Fruit fly (Drosophila melanogaster) whole organism, wandering third instar larva: ENCODE measurements around the gene hwt.

Experiments
- Abd-B ChIP-seq: fragments of >200 bp; optimal IDR thresholded peaks from 2 replicates; lab custom pipeline; 2017; ENCODE audit warnings: missing biosample characterization, missing genetic modification characterization
- CG9705 ChIP-seq: fragments of 200-800 bp; sonication (Bioruptor generic); optimal IDR thresholded peaks from 2 replicates; lab custom pipeline; 2018; ENCODE audit warnings: missing biosample characterization, mild to moderate bottlenecking, missing genetic modification characterization
- CrebA ChIP-seq: fragments of 200-800 bp; sonication (Bioruptor generic); optimal IDR thresholded peaks from 2 replicates; lab custom pipeline; 2016; ENCODE audit warnings: missing biosample characterization, mild to moderate bottlenecking, missing genetic modification characterization, borderline replicate concordance
- Dfd ChIP-seq: fragments of >200 bp; optimal IDR thresholded peaks from 2 replicates; lab custom pipeline; 2017; ENCODE audit warnings: missing biosample characterization, missing genetic modification characterization
- Dif ChIP-seq: fragments of 200-275, 200-300 bp; sonication (Bioruptor generic); optimal IDR thresholded peaks from 2 replicates; lab custom pipeline; 2018; ENCODE audit warnings: missing biosample characterization, missing genetic modification characterization; ENCODE audit not compliant: partially characterized antibody
- GATAd ChIP-seq: sonication (Bioruptor generic); optimal IDR thresholded peaks from 2 replicates; lab custom pipeline; 2016; ENCODE audit warnings: missing biosample characterization, missing genetic modification characterization
- HLH106 ChIP-seq: fragments of 200-800 bp; optimal IDR thresholded peaks from 3 replicates; lab custom pipeline; 2019; ENCODE audit warnings: missing biosample characterization, mild to moderate bottlenecking, missing genetic modification characterization, moderate library complexity
- Hnf4 ChIP-seq: fragments of 200-800 bp; sonication (Bioruptor generic); optimal IDR thresholded peaks from 2 replicates; lab custom pipeline; 2016; ENCODE audit warnings: missing biosample characterization, mild to moderate bottlenecking, missing genetic modification characterization
- Hr78 ChIP-seq: fragments of >200 bp; optimal IDR thresholded peaks from 2 replicates; lab custom pipeline; 2017; ENCODE audit warnings: missing biosample characterization, missing genetic modification characterization
- Hr83 ChIP-seq: fragments of 200-300 bp; sonication (Bioruptor generic); optimal IDR thresholded peaks from 2 replicates; lab custom pipeline; 2016; ENCODE audit warnings: missing biosample characterization, mild to moderate bottlenecking, missing genetic modification characterization, moderate library complexity; ENCODE audit not compliant: poor library complexity, severe bottlenecking
- Mio ChIP-seq: sonication (Bioruptor generic); optimal IDR thresholded peaks from 2 replicates; lab custom pipeline; 2016; ENCODE audit warnings: missing biosample characterization, missing genetic modification characterization
- Myc ChIP-seq: fragments of >200 bp; optimal IDR thresholded peaks from 2 replicates; lab custom pipeline; 2017
- N ChIP-seq: fragments of >200 bp; optimal IDR thresholded peaks from 2 replicates; lab custom pipeline; 2018; ENCODE audit warnings: missing biosample characterization, missing external identifiers, missing genetic modification characterization
- OdsH ChIP-seq: fragments of 200-800 bp; sonication (Bioruptor generic); optimal IDR thresholded peaks from 2 replicates; lab custom pipeline; 2016; ENCODE audit warnings: missing biosample characterization, mild to moderate bottlenecking, missing genetic modification characterization
- Rel ChIP-seq, 2 experiments: fragments of 200-800 bp; sonication (Bioruptor generic) in 1 of 2; optimal IDR thresholded peaks; 2 replicates in 1 of 2; 3 replicates in 1 of 2; lab custom pipeline; 2016 to 2019; ENCODE audit warnings: mild to moderate bottlenecking in 2 of 2, missing biosample characterization in 2 of 2, missing genetic modification characterization in 2 of 2, moderate library complexity in 1 of 2
- Sp1 ChIP-seq: fragments of 200-800 bp; sonication (Bioruptor generic); optimal IDR thresholded peaks from 3 replicates; lab custom pipeline; 2019; ENCODE audit warnings: missing biosample characterization, mild to moderate bottlenecking, missing genetic modification characterization, moderate library complexity
- Vsx2 ChIP-seq: fragments of 200-300, 225-300 bp; sonication (Bioruptor generic); optimal IDR thresholded peaks from 2 replicates; lab custom pipeline; 2018; ENCODE audit warnings: missing biosample characterization, missing genetic modification characterization; ENCODE audit not compliant: partially characterized antibody
- brk ChIP-seq: fragments of 200-800 bp; sonication (Bioruptor generic); optimal IDR thresholded peaks from 2 replicates; lab custom pipeline; 2016; ENCODE audit warnings: missing biosample characterization, mild to moderate bottlenecking, missing genetic modification characterization
- dl ChIP-seq, 2 experiments: fragments of 175-275, 200-275 bp in 1 of 2; fragments of 200-275 bp in 1 of 2; sonication (Bioruptor generic); optimal IDR thresholded peaks; lab custom pipeline; 2018; ENCODE audit warnings: mild to moderate bottlenecking in 2 of 2, missing biosample characterization in 2 of 2, missing genetic modification characterization in 2 of 2, moderate library complexity in 2 of 2; ENCODE audit not compliant: partially characterized antibody in 2 of 2, insufficient read depth in 1 of 2
- dmrt93B ChIP-seq: fragments of 200-800 bp; sonication (Bioruptor generic); optimal IDR thresholded peaks from 2 replicates; lab custom pipeline; 2018; ENCODE audit warnings: missing biosample characterization, mild to moderate bottlenecking, missing genetic modification characterization
- dsf ChIP-seq: sonication (Bioruptor generic); optimal IDR thresholded peaks from 2 replicates; lab custom pipeline; 2016; ENCODE audit warnings: missing biosample characterization, missing genetic modification characterization, borderline replicate concordance
- ey ChIP-seq: fragments of 200-800 bp; sonication (Bioruptor generic); optimal IDR thresholded peaks from 2 replicates; lab custom pipeline; 2016; ENCODE audit warnings: missing biosample characterization, missing genetic modification characterization
- foxo ChIP-seq, 2 experiments: fragments of 200-800 bp; sonication (Bioruptor generic); optimal IDR thresholded peaks; 2 replicates in 1 of 2; 3 replicates in 1 of 2; lab custom pipeline; 2016 to 2017; ENCODE audit warnings: missing biosample characterization in 2 of 2, missing genetic modification characterization in 2 of 2
- fru ChIP-seq: fragments of 200-800 bp; sonication (Bioruptor generic); optimal IDR thresholded peaks from 3 replicates; lab custom pipeline; 2016; ENCODE audit warnings: missing biosample characterization, mild to moderate bottlenecking, missing genetic modification characterization
- jim ChIP-seq: fragments of 175-275, 200-325 bp; sonication (Bioruptor generic); optimal IDR thresholded peaks from 2 replicates; lab custom pipeline; 2016; ENCODE audit warnings: missing biosample characterization, mild to moderate bottlenecking, missing genetic modification characterization
- pan ChIP-seq: fragments of >200 bp; optimal IDR thresholded peaks from 2 replicates; lab custom pipeline; 2017
- psq ChIP-seq: fragments of 200-800 bp; sonication (Bioruptor generic); optimal IDR thresholded peaks from 3 replicates; lab custom pipeline; 2017; ENCODE audit warnings: missing biosample characterization, mild to moderate bottlenecking, missing genetic modification characterization, moderate library complexity
- tai ChIP-seq: sonication (Bioruptor generic); optimal IDR thresholded peaks from 2 replicates; lab custom pipeline; 2016; ENCODE audit warnings: missing biosample characterization, missing genetic modification characterization
- usp ChIP-seq: fragments of >200 bp; optimal IDR thresholded peaks from 2 replicates; lab custom pipeline; 2017; ENCODE audit warnings: missing biosample characterization, missing genetic modification characterization

Gene hwt

DNA sequence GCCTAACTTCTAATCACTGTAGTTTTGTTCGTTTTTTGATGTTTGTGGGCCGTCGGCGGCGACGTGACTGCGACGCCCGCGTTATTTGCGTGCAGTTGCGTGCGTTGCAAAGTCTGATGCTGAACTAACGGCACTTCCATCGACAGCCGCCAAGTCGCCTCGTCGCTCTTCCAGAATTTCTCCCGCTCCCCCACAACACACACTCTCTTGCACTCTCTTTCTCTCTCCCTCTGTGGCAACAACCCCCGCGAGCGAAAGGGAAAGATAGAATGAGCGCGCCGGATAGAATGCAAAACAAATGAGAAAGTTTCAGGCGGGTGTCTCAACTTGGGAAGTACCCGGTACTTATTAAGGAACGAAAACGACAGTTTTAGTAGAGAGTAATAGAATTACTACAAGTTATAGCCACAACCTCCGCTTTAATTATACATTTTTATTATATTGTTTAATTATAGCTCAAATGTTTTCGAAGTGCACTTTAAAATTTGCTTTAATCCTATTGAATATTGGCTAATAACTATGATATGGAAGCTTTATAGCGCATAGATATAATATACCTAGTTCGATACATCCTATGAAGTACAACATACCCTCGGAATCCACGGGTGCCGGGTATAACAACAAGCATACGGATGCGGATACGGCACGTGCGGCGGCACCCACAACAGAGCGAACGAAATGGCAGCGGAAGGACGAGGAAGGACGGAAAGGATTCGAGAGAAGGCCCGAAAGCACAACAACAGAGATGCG lies 21.2 kb downstream of the hwt start:
- TF ChIP-seq brk (no peak), HLH106 (tag; lab: Kevin White, UChicago) (no peak), OdsH (no peak), pan (peak; percentile 22), Dif (GFP tag; lab: Kevin White, UChicago) (no peak), dsf (GFP tag; lab: Kevin White, UChicago) (no peak), fru (no peak), dl (GFP tag; optimal IDR thresholded peaks at IDR 0.05; lab: Kevin White, UChicago; ENCODE audit: insufficient read depth in 1 of 2, partially characterized antibody in 2 of 2) (peak in 1 of 2 experiments; percentile 30)

DNA sequence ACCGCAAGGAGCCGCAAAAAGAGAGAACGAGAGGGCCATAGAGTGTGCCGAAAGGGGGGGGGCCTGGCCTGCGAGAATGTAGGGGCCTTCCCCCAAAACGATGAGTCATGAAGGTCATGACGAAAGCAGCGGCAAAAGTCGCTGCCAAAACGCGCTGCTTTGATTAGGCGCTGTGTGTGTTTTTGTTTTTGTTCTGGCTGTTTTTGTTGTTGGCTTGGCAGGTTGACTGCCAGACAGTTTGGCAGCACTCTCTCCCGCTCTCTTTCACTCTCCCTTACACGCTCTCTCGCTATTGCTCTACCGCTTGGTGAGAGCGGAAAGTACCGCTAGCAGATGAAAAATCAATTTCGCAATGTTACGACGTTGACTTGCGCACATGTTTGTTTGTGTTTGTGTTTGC lies 22.1 kb downstream of the hwt start:
- TF ChIP-seq foxo (GFP tag; optimal IDR thresholded peaks at IDR 0.05; lab: Kevin White, UChicago) (no peak), Abd-B (GFP tag; lab: Kevin White, UChicago) (no peak), fru (no peak), Rel (GFP tag; optimal IDR thresholded peaks at IDR 0.05; lab: Kevin White, UChicago) (no peak), Rel (tag; optimal IDR thresholded peaks at IDR 0.05; lab: Kevin White, UChicago) (peak; percentile 72), Dfd (GFP tag; lab: Kevin White, UChicago) (no peak), dl (GFP tag; optimal IDR thresholded peaks at IDR 0.05; lab: Kevin White, UChicago; ENCODE audit: insufficient read depth in 1 of 2, partially characterized antibody in 2 of 2) (peak in 1 of 2 experiments; percentile 5), CrebA (GFP tag; lab: Kevin White, UChicago) (no peak), OdsH (no peak), Mio (GFP tag; lab: Kevin White, UChicago) (no peak)

DNA sequence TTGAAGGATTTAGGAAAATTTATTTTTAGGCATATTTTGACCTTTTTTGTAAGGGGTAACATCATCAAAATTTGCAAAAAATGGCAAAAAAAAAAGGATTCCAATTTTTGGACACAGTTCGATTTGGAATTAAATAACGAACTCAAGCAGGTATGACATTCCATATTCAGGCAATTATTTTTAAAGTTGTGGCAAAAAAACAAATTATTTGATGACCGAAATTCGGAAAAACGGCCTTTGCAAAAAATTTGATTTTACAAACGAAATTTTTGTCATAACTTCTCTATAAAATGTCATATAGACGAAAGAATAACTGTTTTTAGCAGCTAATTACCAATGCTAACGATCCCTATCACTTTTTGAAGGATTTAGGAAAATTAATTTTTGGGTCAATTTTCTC lies 23.1 kb downstream of the hwt start:
- peak; percentile 93 for TF ChIP-seq Dfd (GFP tag; lab: Kevin White, UChicago)

DNA sequence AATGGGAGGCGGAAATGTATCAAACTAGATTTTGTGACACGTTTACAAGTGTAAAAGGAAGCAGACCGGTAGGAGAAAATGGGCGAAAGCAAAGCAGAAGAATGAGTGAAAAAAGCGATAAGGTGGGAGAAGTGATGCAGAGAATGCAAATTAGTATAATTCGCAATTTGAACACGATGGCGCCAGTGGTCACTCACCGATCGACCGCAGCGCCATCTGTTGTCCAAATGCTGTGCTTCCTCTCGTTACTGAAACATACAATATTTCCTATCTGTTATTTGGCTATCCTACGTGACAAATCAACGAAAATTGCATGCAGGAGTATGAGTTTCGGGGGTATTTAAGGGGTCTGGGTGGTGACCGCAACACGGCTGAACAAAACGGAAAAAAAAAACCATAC lies 27.5 kb downstream of the hwt start:
- no peak for TF ChIP-seq psq
- TF ChIP-seq tai, result no peak
- TF ChIP-seq Mio (GFP tag; lab: Kevin White, UChicago), result no peak
- no peak for TF ChIP-seq brk
- no peak for TF ChIP-seq OdsH
- TF ChIP-seq pan, result no peak
- no peak for TF ChIP-seq CG9705 (GFP tag; lab: Kevin White, UChicago)
- no peak for TF ChIP-seq N (GFP tag; lab: Kevin White, UChicago)
- no peak for TF ChIP-seq Vsx2 (GFP tag; lab: Kevin White, UChicago)
- TF ChIP-seq HLH106 (tag; lab: Kevin White, UChicago), result no peak
- no peak for TF ChIP-seq ey (GFP tag; lab: Kevin White, UChicago)
- TF ChIP-seq jim (GFP tag; lab: Kevin White, UChicago), result no peak
- no peak for TF ChIP-seq dmrt93B (GFP tag; lab: Kevin White, UChicago)
- no peak for TF ChIP-seq foxo (GFP tag; optimal IDR thresholded peaks at IDR 0.05; lab: Kevin White, UChicago)
- no peak for TF ChIP-seq Rel (GFP tag; optimal IDR thresholded peaks at IDR 0.05; lab: Kevin White, UChicago)
- TF ChIP-seq Rel (tag; optimal IDR thresholded peaks at IDR 0.05; lab: Kevin White, UChicago), result no peak
- TF ChIP-seq Sp1 (GFP tag; lab: Kevin White, UChicago), result no peak
- TF ChIP-seq Hr78 (GFP tag; lab: Kevin White, UChicago), result no peak
- no peak for TF ChIP-seq Hr83 (GFP tag; lab: Kevin White, UChicago)
- no peak for TF ChIP-seq Hnf4 (GFP tag; lab: Kevin White, UChicago)
- TF ChIP-seq Myc, result no peak
- TF ChIP-seq, all 38 proteins: peak for 0

DNA sequence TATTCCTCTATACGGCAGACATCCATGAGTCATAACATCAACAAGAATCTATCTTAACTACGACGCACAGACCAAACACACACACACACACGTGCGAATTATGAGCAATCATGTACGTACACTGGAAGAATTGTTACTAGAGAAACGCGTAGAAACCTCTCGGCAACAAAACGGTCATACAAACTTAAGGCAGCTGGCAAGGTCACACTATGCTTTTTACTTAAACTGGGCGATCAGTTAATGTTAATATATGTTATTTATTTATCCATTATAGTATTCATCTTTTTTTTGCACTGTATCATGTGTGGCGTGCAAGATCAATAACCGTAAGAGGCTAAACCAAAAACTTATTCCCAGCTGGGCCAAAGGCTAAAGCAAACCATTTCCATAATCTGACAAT lies 29.0 kb downstream of the hwt start:
- no peak for TF ChIP-seq Hnf4 (GFP tag; lab: Kevin White, UChicago)
- TF ChIP-seq usp (GFP tag; lab: Kevin White, UChicago), result no peak
- TF ChIP-seq GATAd, result no peak
- no peak for TF ChIP-seq OdsH
- no peak for TF ChIP-seq dmrt93B (GFP tag; lab: Kevin White, UChicago)
- TF ChIP-seq Hr83 (GFP tag; lab: Kevin White, UChicago), result no peak
